Worm (Caenorhabditis elegans): ENCODE results near the gene eor-1.
A peak's percentile ranks its signal among the peaks of the same experiment; 100 is the strongest.

The eor-1 gene

ce11 chrIV:4748408-4749105 is 50.4 kb downstream of the eor-1 start, which contains the start of gene cyc-2.1 (continued):
- TF ChIP-seq ceh-62 (tag; optimal IDR thresholded peaks at IDR 0.05) (no peak), lin-15B (tag; optimal IDR thresholded peaks at IDR 0.05) (peak; percentile 48), zip-2 (tag; optimal IDR thresholded peaks at IDR 0.05) (no peak), daf-19 (GFP tag; conservative IDR thresholded peaks at IDR 0.05) (peak; percentile 84; the same call in 1 of the 2 replicates), hlh-30 (tag; optimal IDR thresholded peaks at IDR 0.05; ENCODE audit: insufficient read depth) (peak; percentile 18), nhr-10 (tag; optimal IDR thresholded peaks at IDR 0.05) (peak; percentile 76), mxl-3 (GFP tag; optimal IDR thresholded peaks at IDR 0.05) (peak; percentile 45), rbr-2 (tag; optimal IDR thresholded peaks at IDR 0.05) (peak; percentile 68), lim-7 (GFP tag; IDR thresholded peaks at IDR 0.05) (peak; percentile 69), zip-11 (GFP tag; IDR thresholded peaks at IDR 0.05) (no peak), mxl-2 (GFP tag; conservative IDR thresholded peaks at IDR 0.05) (no peak), madf-5 (GFP tag; IDR thresholded peaks at IDR 0.05) (peak in 1 of 2 experiments; percentile 49; a peak in 1 of 4 replicates), nhr-25 (tag; optimal IDR thresholded peaks at IDR 0.05; ENCODE audit: borderline replicate concordance, insufficient read depth) (no peak), F44E2.7 (GFP tag; IDR thresholded peaks at IDR 0.05) (0 out of 2 replicates have a peak, but pooled peaks have one; percentile 9), ztf-7 (tag; optimal IDR thresholded peaks at IDR 0.05) (no peak), unc-39 (tag; optimal IDR thresholded peaks at IDR 0.05) (no peak), ceh-20 (GFP tag; IDR thresholded peaks at IDR 0.05) (no peak), fos-1 (tag; optimal IDR thresholded peaks at IDR 0.05) (no peak), zfp-3 (GFP tag; conservative IDR thresholded peaks at IDR 0.05) (no peak), mes-2 (tag; optimal IDR thresholded peaks at IDR 0.05; ENCODE audit: poor library complexity, severe bottlenecking) (peak; percentile 76), lin-38 (GFP tag; IDR thresholded peaks at IDR 0.05) (peak; percentile 79), egl-43 (GFP tag; IDR thresholded peaks at IDR 0.05) (peak; percentile 84), nhr-237 (tag; optimal IDR thresholded peaks at IDR 0.05) (peak; percentile 21), mep-1 (tag; optimal IDR thresholded peaks at IDR 0.05) (peak; percentile 80), zfp-2 (tag; optimal IDR thresholded peaks at IDR 0.05) (peak; percentile 11), nhr-77 (tag; optimal IDR thresholded peaks at IDR 0.05) (peak; percentile 42), vab-7 (GFP tag; IDR thresholded peaks at IDR 0.05) (peak; percentile 37; the same call in 1 of the 2 replicates), skn-1 (tag; optimal IDR thresholded peaks at IDR 0.05) (no peak), tag-97 (GFP tag; IDR thresholded peaks at IDR 0.05) (no peak), ctbp-1 (GFP tag; IDR thresholded peaks at IDR 0.05) (0 out of 2 replicates have a peak, but pooled peaks have one; percentile 44), sdz-12 (GFP tag; optimal IDR thresholded peaks at IDR 0.05) (no peak), nhr-102 (tag; optimal IDR thresholded peaks at IDR 0.05) (peak; percentile 47), attf-4 (tag; optimal IDR thresholded peaks at IDR 0.05) (no peak), ztf-11 (tag; optimal IDR thresholded peaks at IDR 0.05) (no peak), T26A8.4 (GFP tag; IDR thresholded peaks at IDR 0.05) (peak; percentile 73), dmd-6 (GFP tag; IDR thresholded peaks at IDR 0.05) (peak; percentile 63), nhr-6 (tag; optimal IDR thresholded peaks at IDR 0.05) (peak; percentile 61), hif-1 (tag; optimal IDR thresholded peaks at IDR 0.05) (no peak), D1046.2 (GFP tag; IDR thresholded peaks at IDR 0.05) (no peak), set-16 (GFP tag; IDR thresholded peaks at IDR 0.05) (peak; percentile 67), daf-12 (tag; optimal IDR thresholded peaks at IDR 0.05) (no peak), Y75B8A.6 (GFP tag; IDR thresholded peaks at IDR 0.05) (0 out of 2 replicates have a peak, but pooled peaks have one; percentile 22), dmd-8 (GFP tag; IDR thresholded peaks at IDR 0.05) (0 out of 2 replicates have a peak, but pooled peaks have one; percentile 54), mdt-29 (GFP tag; IDR thresholded peaks at IDR 0.05) (no peak), arid-1 (GFP tag; conservative IDR thresholded peaks at IDR 0.05) (peak; percentile 71), lin-39 (tag; optimal IDR thresholded peaks at IDR 0.05) (no peak), pqm-1 (tag; optimal IDR thresholded peaks at IDR 0.05) (peak; percentile 5), T20F7.1 (GFP tag; optimal IDR thresholded peaks at IDR 0.05) (peak; percentile 50), hlh-11 (tag; optimal IDR thresholded peaks at IDR 0.05) (peak; percentile 85), php-3 (GFP tag; IDR thresholded peaks at IDR 0.05) (0 out of 2 replicates have a peak, but pooled peaks have one; percentile 9)

All from whole organism, L4 larva.